Fruit fly (Drosophila melanogaster) whole organism, embryonic: ENCODE data around the gene CG14691.

Source experiments
- ATbp ChIP-seq: fragments of 200-800 bp; sonication (Bioruptor generic); optimal IDR thresholded peaks from 2 replicates; lab custom pipeline; 2017; ENCODE audit warnings: missing biosample characterization, mild to moderate bottlenecking, missing genetic modification characterization, missing genetic modification reagents
- Atf3 ChIP-seq: fragments of 200-800 bp; sonication (Bioruptor generic); optimal IDR thresholded peaks from 3 replicates; lab custom pipeline; 2016; ENCODE audit warnings: missing biosample characterization, missing genetic modification characterization
- Atf6 ChIP-seq: fragments of 200-800 bp; sonication (Bioruptor generic); IDR thresholded peaks from 2 replicates; pipeline ENCODE4 v1.3.6; 2022; ENCODE audit warnings: missing biosample characterization, missing genetic modification characterization
- B-H1 ChIP-seq: fragments of 200-800 bp; sonication (Bioruptor generic); IDR thresholded peaks from 3 replicates; pipeline ENCODE4 v1.3.6; 2022; ENCODE audit warnings: missing biosample characterization, missing genetic modification characterization
- CG10274 ChIP-seq: fragments of 200-800 bp; sonication (Bioruptor generic); optimal IDR thresholded peaks from 3 replicates; lab custom pipeline; 2017; ENCODE audit warnings: missing biosample characterization, mild to moderate bottlenecking, missing genetic modification characterization
- CG11085 ChIP-seq: fragments of 200-800 bp; sonication (Bioruptor generic); IDR thresholded peaks from 2 replicates; pipeline ENCODE4 v1.3.6; 2022; ENCODE audit warnings: missing biosample characterization, missing genetic modification characterization
- CG11723 ChIP-seq: fragments of 200-800 bp; sonication (Bioruptor generic); optimal IDR thresholded peaks from 2 replicates; lab custom pipeline; 2017; ENCODE audit warnings: missing biosample characterization, mild to moderate bottlenecking, missing genetic modification characterization
- CG12299 ChIP-seq: fragments of 200-800 bp; sonication (Bioruptor generic); optimal IDR thresholded peaks from 2 replicates; lab custom pipeline; 2018; ENCODE audit warnings: missing biosample characterization, mild to moderate bottlenecking, missing genetic modification characterization
- CG12659 ChIP-seq: fragments of 200-800 bp; sonication (Bioruptor generic); optimal IDR thresholded peaks from 3 replicates; lab custom pipeline; 2017; ENCODE audit warnings: mild to moderate bottlenecking, missing biosample characterization, missing genetic modification reagents, missing genetic modification characterization
- CG13296 ChIP-seq: fragments of 200-800 bp; sonication (Bioruptor generic); optimal IDR thresholded peaks from 3 replicates; lab custom pipeline; 2018; ENCODE audit warnings: missing biosample characterization, mild to moderate bottlenecking, missing genetic modification characterization
- CG13775 ChIP-seq: fragments of 200-800 bp; sonication (Bioruptor generic); optimal IDR thresholded peaks from 3 replicates; lab custom pipeline; 2017; ENCODE audit warnings: missing biosample characterization, mild to moderate bottlenecking, missing genetic modification characterization
- CG14014 ChIP-seq: fragments of 200-800 bp; sonication (Bioruptor generic); IDR thresholded peaks from 2 replicates; pipeline ENCODE4 v1.3.6; 2022; ENCODE audit warnings: missing biosample characterization, missing genetic modification characterization
- CG15011 ChIP-seq: fragments of 200-800 bp; sonication (Bioruptor generic); optimal IDR thresholded peaks from 3 replicates; lab custom pipeline; 2018; ENCODE audit warnings: missing biosample characterization, mild to moderate bottlenecking, missing genetic modification characterization
- CG32532 ChIP-seq: fragments of 200-800 bp; sonication (Bioruptor generic); IDR thresholded peaks from 2 replicates; pipeline ENCODE4 v1.3.6; 2022; ENCODE audit warnings: missing biosample characterization, missing genetic modification characterization
- CG33213 ChIP-seq: fragments of 200-800 bp; sonication (Bioruptor generic); optimal IDR thresholded peaks from 3 replicates; lab custom pipeline; 2016; ENCODE audit warnings: missing biosample characterization, missing genetic modification characterization
- CG4854 ChIP-seq: fragments of 200-800 bp; sonication (Bioruptor generic); optimal IDR thresholded peaks from 2 replicates; lab custom pipeline; 2016; ENCODE audit warnings: missing biosample characterization, missing genetic modification characterization, inconsistent platforms
- CG6689 ChIP-seq: fragments of 200-800 bp; sonication (Bioruptor generic); IDR thresholded peaks from 2 replicates; pipeline ENCODE4 v1.3.6; 2022; ENCODE audit warnings: missing biosample characterization, missing genetic modification characterization
- CG6854 ChIP-seq: fragments of 200-800 bp; sonication (Bioruptor generic); optimal IDR thresholded peaks from 3 replicates; lab custom pipeline; 2017; ENCODE audit warnings: missing biosample characterization, mild to moderate bottlenecking, missing genetic modification characterization
- CG7963 ChIP-seq: fragments of 200-800 bp; sonication (Bioruptor generic); IDR thresholded peaks from 3 replicates; pipeline ENCODE4 v1.3.6; 2022; ENCODE audit warnings: missing biosample characterization, missing genetic modification characterization; ENCODE audit not compliant: partially characterized antibody
- CG8478 ChIP-seq: fragments of >200 bp; optimal IDR thresholded peaks from 2 replicates; lab custom pipeline; 2018
- CG9609 ChIP-seq: fragments of 200-800 bp; sonication (Bioruptor generic); optimal IDR thresholded peaks from 3 replicates; lab custom pipeline; 2016; ENCODE audit warnings: missing biosample characterization, missing genetic modification characterization
- CTCF ChIP-seq: fragments of 200-800 bp; sonication (Bioruptor generic); optimal IDR thresholded peaks from 2 replicates; lab custom pipeline; 2017; ENCODE audit warnings: missing biosample characterization, mild to moderate bottlenecking, missing genetic modification characterization, moderate library complexity
- HLHmδ ChIP-seq: fragments of 200-800 bp; sonication (Bioruptor generic); optimal IDR thresholded peaks from 2 replicates; lab custom pipeline; 2018; ENCODE audit warnings: missing biosample characterization, mild to moderate bottlenecking, missing genetic modification characterization, moderate library complexity
- HmgD ChIP-seq: fragments of 200-800 bp; sonication (Bioruptor generic); optimal IDR thresholded peaks from 3 replicates; lab custom pipeline; 2016; ENCODE audit warnings: missing biosample characterization, missing genetic modification characterization
- Hr78 ChIP-seq, 2 experiments: fragments of 200-800 bp in 1 of 2; fragments of >200 bp in 1 of 2; sonication (Bioruptor generic) in 1 of 2; optimal IDR thresholded peaks; 2 replicates each; lab custom pipeline; 2017 to 2019; ENCODE audit warnings: missing biosample characterization in 2 of 2, missing genetic modification characterization in 2 of 2, mild to moderate bottlenecking in 1 of 2, moderate library complexity in 1 of 2
- NFAT ChIP-seq: fragments of 200-800 bp; sonication (Bioruptor generic); IDR thresholded peaks from 2 replicates; pipeline ENCODE4 v1.3.6; 2022; ENCODE audit warnings: missing biosample characterization, missing genetic modification characterization
- Oli ChIP-seq: fragments of 200-800 bp; sonication (Bioruptor generic); optimal IDR thresholded peaks from 2 replicates; lab custom pipeline; 2018; ENCODE audit warnings: missing biosample characterization, mild to moderate bottlenecking, missing genetic modification characterization, moderate library complexity
- Pdp1 ChIP-seq, 2 experiments: fragments of 200-800 bp; sonication (Bioruptor generic); optimal IDR thresholded peaks; 3 replicates each; lab custom pipeline; 2016; ENCODE audit warnings: missing biosample characterization in 2 of 2, missing genetic modification characterization in 2 of 2, mild to moderate bottlenecking in 1 of 2, moderate library complexity in 1 of 2
- Side ChIP-seq: fragments of 200-800 bp; sonication (Bioruptor generic); optimal IDR thresholded peaks from 2 replicates; lab custom pipeline; 2016; ENCODE audit warnings: missing biosample characterization, missing genetic modification characterization
- Sry-β ChIP-seq: fragments of 200-800 bp; sonication (Bioruptor generic); optimal IDR thresholded peaks from 2 replicates; lab custom pipeline; 2018; ENCODE audit warnings: missing biosample characterization, mild to moderate bottlenecking, missing genetic modification characterization, moderate library complexity
- cg ChIP-seq: fragments of 200-800 bp; sonication (Bioruptor generic); optimal IDR thresholded peaks from 3 replicates; lab custom pipeline; 2019; ENCODE audit warnings: missing biosample characterization, mild to moderate bottlenecking, missing genetic modification characterization, moderate library complexity
- dimm ChIP-seq: fragments of 200-800 bp; sonication (Bioruptor generic); IDR thresholded peaks from 2 replicates; pipeline ENCODE4 v1.3.6; 2022; ENCODE audit warnings: missing biosample characterization, missing genetic modification characterization
- esg ChIP-seq: fragments of 200-800 bp; sonication (Bioruptor generic); conservative IDR thresholded peaks from 2 replicates; pipeline ENCODE4 v1.3.6; 2022; ENCODE audit warnings: missing biosample characterization, missing genetic modification characterization
- gcm2 ChIP-seq: fragments of 200-800 bp; sonication (Bioruptor generic); optimal IDR thresholded peaks from 2 replicates; lab custom pipeline; 2016; ENCODE audit warnings: missing biosample characterization, missing genetic modification characterization
- hbn ChIP-seq: fragments of 200-800 bp; sonication (Bioruptor generic); IDR thresholded peaks from 2 replicates; pipeline ENCODE4 v1.3.6; 2022; ENCODE audit warnings: missing biosample characterization, missing genetic modification characterization; ENCODE audit not compliant: partially characterized antibody
- hkb ChIP-seq, 2 experiments: fragments of 200-800 bp in 1 of 2; fragments of >200 bp in 1 of 2; sonication (Bioruptor generic) in 1 of 2; IDR thresholded peaks in 1 of 2; optimal IDR thresholded peaks in 1 of 2; 2 replicates each; pipeline versions ENCODE4 v1.3.6 to Lab custom; 2017 to 2022; ENCODE audit warnings: missing biosample characterization in 1 of 2, missing genetic modification characterization in 1 of 2
- lola ChIP-seq, 3 experiments: fragments of >200 bp in 2 of 3; fragments of 200-800 bp in 1 of 3; sonication (Bioruptor generic) in 1 of 3; optimal IDR thresholded peaks; 2 replicates each; lab custom pipeline; 2017 to 2019; ENCODE audit warnings: missing biosample characterization in 3 of 3, missing genetic modification characterization in 3 of 3, mild to moderate bottlenecking in 1 of 3, moderate library complexity in 1 of 3
- mld ChIP-seq: fragments of 200-800 bp; sonication (Bioruptor generic); IDR thresholded peaks from 3 replicates; pipeline ENCODE4 v1.3.6; 2022; ENCODE audit warnings: missing biosample characterization, missing genetic modification characterization; ENCODE audit not compliant: partially characterized antibody
- nerfin-2 ChIP-seq: fragments of 200-800 bp; sonication (Bioruptor generic); IDR thresholded peaks from 2 replicates; pipeline ENCODE4 v1.3.6; 2022; ENCODE audit warnings: missing biosample characterization, missing genetic modification characterization; ENCODE audit not compliant: partially characterized antibody
- pnt ChIP-seq: fragments of 200-800 bp; sonication (Bioruptor generic); optimal IDR thresholded peaks from 3 replicates; lab custom pipeline; 2016; ENCODE audit warnings: missing biosample characterization, missing genetic modification characterization
- prd ChIP-seq, 3 experiments: fragments of >200 bp in 2 of 3; fragments of 200-800 bp in 1 of 3; sonication (Bioruptor generic) in 1 of 3; optimal IDR thresholded peaks in 2 of 3; IDR thresholded peaks in 1 of 3; 2 replicates in 2 of 3; 3 replicates in 1 of 3; pipeline versions ENCODE4 v1.3.6 to Lab custom; 2017 to 2022; ENCODE audit warnings: missing biosample characterization in 1 of 3, missing genetic modification characterization in 1 of 3
- row ChIP-seq: fragments of 200-800 bp; sonication (Bioruptor generic); IDR thresholded peaks from 3 replicates; pipeline ENCODE4 v1.3.6; 2022; ENCODE audit warnings: missing biosample characterization, missing genetic modification characterization
- salm ChIP-seq: fragments of 200-800 bp; sonication (Bioruptor generic); optimal IDR thresholded peaks from 2 replicates; lab custom pipeline; 2018; ENCODE audit warnings: missing biosample characterization, mild to moderate bottlenecking, missing genetic modification characterization
- sna ChIP-seq: fragments of 200-800 bp; sonication (Bioruptor generic); IDR thresholded peaks from 2 replicates; pipeline ENCODE4 v1.3.6; 2022; ENCODE audit warnings: missing biosample characterization, missing genetic modification characterization; ENCODE audit not compliant: partially characterized antibody
- stwl ChIP-seq: fragments of 200-800 bp; sonication (Bioruptor generic); optimal IDR thresholded peaks from 3 replicates; lab custom pipeline; 2018; ENCODE audit warnings: missing biosample characterization, mild to moderate bottlenecking, missing genetic modification characterization, moderate library complexity
- trem ChIP-seq: fragments of 200-800 bp; optimal IDR thresholded peaks from 3 replicates; lab custom pipeline; 2019; ENCODE audit warnings: missing biosample characterization, mild to moderate bottlenecking, missing genetic modification characterization, moderate library complexity
- zen ChIP-seq: fragments of 200-800 bp; sonication (Bioruptor generic); optimal IDR thresholded peaks from 3 replicates; lab custom pipeline; 2018; ENCODE audit warnings: missing biosample characterization, mild to moderate bottlenecking, missing genetic modification characterization, moderate library complexity

CG14691 gene

dm6 chr3R:10760966-10761855 is 5.8 kb upstream of the CG14691 start, which contains the start of the genes MED7 and Cap-H2 (continued):
- TF ChIP-seq CG12659 (peak; percentile 88), CG14014 (GFP tag; lab: Robert Waterston, UW) (peak; percentile 74), CG6689 (GFP tag; lab: Robert Waterston, UW) (peak; percentile 83), CTCF (no peak), hbn (GFP tag; lab: Robert Waterston, UW) (peak; percentile 99), gcm2 (GFP tag; lab: Kevin White, UChicago) (peak; percentile 69), Oli (tag; lab: Kevin White, UChicago) (peak; percentile 67), nerfin-2 (GFP tag; lab: Robert Waterston, UW) (peak; percentile 92), stwl (tag; lab: Kevin White, UChicago) (peak; percentile 76), HmgD (GFP tag; lab: Kevin White, UChicago) (no peak), CG7963 (peak; percentile 97), mld (GFP tag; lab: Robert Waterston, UW) (peak; percentile 89), CG15011 (GFP tag; lab: Kevin White, UChicago) (peak; percentile 12), prd (optimal IDR thresholded peaks at IDR 0.05; lab: Kevin White, UChicago) (no peak), prd (GFP tag; IDR thresholded peaks at IDR 0.05; lab: Robert Waterston, UW) (peak; percentile 93), Sry-β (GFP tag; lab: Kevin White, UChicago) (no peak), CG9609 (GFP tag; lab: Kevin White, UChicago) (peak; percentile 47), CG6854 (GFP tag; lab: Kevin White, UChicago) (no peak), lola (GFP tag; optimal IDR thresholded peaks at IDR 0.05; lab: Kevin White, UChicago) (peak in 2 of 3 experiments; percentile 29 to 79), HLHmδ (no peak), pnt (peak; percentile 65), CG32532 (GFP tag; lab: Robert Waterston, UW) (peak; percentile 88), trem (tag; lab: Kevin White, UChicago) (peak; percentile 90), hkb (optimal IDR thresholded peaks at IDR 0.05; lab: Kevin White, UChicago) (peak; percentile 59), hkb (GFP tag; IDR thresholded peaks at IDR 0.05; lab: Robert Waterston, UW) (peak; percentile 56), CG11085 (peak; percentile 65), zen (peak; percentile 85), NFAT (GFP tag; lab: Robert Waterston, UW) (peak; percentile 69), CG13296 (peak; percentile 54), row (GFP tag; lab: Robert Waterston, UW) (peak; percentile 98), Atf3 (peak; percentile 56), CG33213 (GFP tag; lab: Kevin White, UChicago) (peak; percentile 82), Pdp1 (GFP tag; optimal IDR thresholded peaks at IDR 0.05; lab: Kevin White, UChicago) (peak; percentile 85 to 87), salm (tag; lab: Kevin White, UChicago) (no peak), CG10274 (peak; percentile 26), CG13775 (GFP tag; lab: Kevin White, UChicago) (peak; percentile 84), CG8478 (peak; percentile 11), sna (GFP tag; lab: Robert Waterston, UW) (peak; percentile 100), Hr78 (GFP tag; optimal IDR thresholded peaks at IDR 0.05; lab: Kevin White, UChicago) (no peak), Side (GFP tag; lab: Kevin White, UChicago) (peak; percentile 50), esg (GFP tag; lab: Robert Waterston, UW) (peak; percentile 78), CG4854 (peak; percentile 76), B-H1 (GFP tag; lab: Robert Waterston, UW) (peak; percentile 63), CG12299 (tag; lab: Kevin White, UChicago) (peak; percentile 47), Atf6 (peak; percentile 82), dimm (peak; percentile 41; the same call in 1 of the 2 replicates), CG11723 (GFP tag; lab: Kevin White, UChicago) (peak; percentile 50), cg (peak; percentile 85), ATbp (GFP tag; lab: Kevin White, UChicago) (no peak)
